Worm (Caenorhabditis elegans) whole organism, young adult: ENCODE results near the gene ZK105.6.

Source experiments
- C17E4.6 ChIP-seq: fragments of 200-800 bp; sonication (Bioruptor generic); IDR thresholded peaks from 2 replicates; pipeline ENCODE4 v1.3.6; 2022; ENCODE audit warnings: missing genetic modification reagents, missing genetic modification characterization, missing compliant biosample characterization
- D2030.7 ChIP-seq: fragments of 200-800 bp; sonication (Bioruptor generic); IDR thresholded peaks from 2 replicates; pipeline ENCODE4 v1.3.6; 2022; ENCODE audit warnings: missing genetic modification reagents, missing genetic modification characterization, missing compliant biosample characterization
- F10E7.11 ChIP-seq: sonication (generic microtip); optimal IDR thresholded peaks from 2 replicates; lab custom pipeline; 2017; ENCODE audit warnings: mild to moderate bottlenecking, missing genetic modification characterization, moderate library complexity, missing compliant biosample characterization
- K12H6.12 ChIP-seq: fragments of 200-800 bp; sonication (Bioruptor generic); optimal IDR thresholded peaks from 2 replicates; lab custom pipeline; 2018; ENCODE audit warnings: mild to moderate bottlenecking, missing genetic modification characterization, missing compliant biosample characterization
- T07F8.4 ChIP-seq: sonication (generic microtip); optimal IDR thresholded peaks from 2 replicates; lab custom pipeline; 2016; ENCODE audit warnings: mild to moderate bottlenecking, missing genetic modification characterization, moderate library complexity, missing compliant biosample characterization
- Y53G8AR.9 ChIP-seq: fragments of 200-800 bp; sonication (Bioruptor generic); conservative IDR thresholded peaks from 2 replicates; pipeline ENCODE4 v1.3.6; 2022; ENCODE audit warnings: missing genetic modification reagents, missing genetic modification characterization, missing compliant biosample characterization
- atf-7 ChIP-seq: sonication (generic microtip); optimal IDR thresholded peaks from 2 replicates; lab custom pipeline; 2017; ENCODE audit warnings: mild to moderate bottlenecking, missing genetic modification characterization, missing compliant biosample characterization
- attf-5 ChIP-seq: fragments of 200-800 bp; sonication (Bioruptor generic); optimal IDR thresholded peaks from 2 replicates; lab custom pipeline; 2018; ENCODE audit warnings: mild to moderate bottlenecking, missing genetic modification characterization, missing compliant biosample characterization
- ccch-3 ChIP-seq: fragments of 200-800 bp; sonication (Bioruptor generic); optimal IDR thresholded peaks from 2 replicates; lab custom pipeline; 2018; ENCODE audit warnings: mild to moderate bottlenecking, missing genetic modification characterization, missing compliant biosample characterization
- cebp-1 ChIP-seq, 2 experiments: fragments of 200-800 bp in 1 of 2; sonication (Bioruptor generic) in 1 of 2; sonication (generic microtip) in 1 of 2; IDR thresholded peaks in 1 of 2; optimal IDR thresholded peaks in 1 of 2; 2 replicates each; pipeline versions ENCODE4 v1.3.6 to Lab custom; 2017 to 2022; ENCODE audit warnings: missing compliant biosample characterization in 2 of 2, missing genetic modification characterization in 2 of 2, mild to moderate bottlenecking in 1 of 2, missing genetic modification reagents in 1 of 2, moderate library complexity in 1 of 2
- ceh-91 ChIP-seq: fragments of 200-800 bp; sonication (Bioruptor generic); IDR thresholded peaks from 2 replicates; pipeline ENCODE4 v1.3.6; 2022; ENCODE audit warnings: missing genetic modification reagents, missing genetic modification characterization, missing compliant biosample characterization
- chd-7 ChIP-seq: sonication (generic microtip); optimal IDR thresholded peaks from 2 replicates; lab custom pipeline; 2016; ENCODE audit warnings: mild to moderate bottlenecking, missing genetic modification characterization, moderate library complexity, missing compliant biosample characterization
- die-1 ChIP-seq: sonication (generic microtip); optimal IDR thresholded peaks from 2 replicates; lab custom pipeline; 2016; ENCODE audit warnings: missing genotype, mild to moderate bottlenecking, missing genetic modification characterization, missing compliant biosample characterization
- egl-44 ChIP-seq: fragments of 200-800 bp; sonication (Bioruptor generic); IDR thresholded peaks from 2 replicates; pipeline ENCODE4 v1.3.6; 2022; ENCODE audit warnings: missing genetic modification reagents, missing genetic modification characterization, missing compliant biosample characterization
- egrh-3 ChIP-seq: fragments of 200-800 bp; sonication (Bioruptor generic); IDR thresholded peaks from 2 replicates; pipeline ENCODE4 v1.3.6; 2022; ENCODE audit warnings: missing genetic modification reagents, missing genetic modification characterization, missing compliant biosample characterization
- ekl-4 ChIP-seq: fragments of 200-800 bp; sonication (Bioruptor generic); IDR thresholded peaks from 2 replicates; pipeline ENCODE4 v1.3.6; 2022; ENCODE audit warnings: missing genetic modification reagents, missing genetic modification characterization, missing compliant biosample characterization
- fkh-3 ChIP-seq: sonication (generic microtip); optimal IDR thresholded peaks from 2 replicates; lab custom pipeline; 2016; ENCODE audit warnings: mild to moderate bottlenecking, missing genetic modification characterization, missing compliant biosample characterization
- him-1 ChIP-seq: sonication (generic microtip); optimal IDR thresholded peaks from 2 replicates; lab custom pipeline; 2016; ENCODE audit warnings: missing genotype, missing genetic modification reagents, missing genetic modification characterization, missing compliant biosample characterization
- let-526 ChIP-seq: fragments of 200-800 bp; sonication (Bioruptor generic); IDR thresholded peaks from 2 replicates; pipeline ENCODE4 v1.3.6; 2022; ENCODE audit warnings: missing genetic modification reagents, missing genetic modification characterization, missing compliant biosample characterization
- let-607 ChIP-seq, 2 experiments: fragments of 200-800 bp in 1 of 2; sonication (Bioruptor generic) in 1 of 2; sonication (generic microtip) in 1 of 2; optimal IDR thresholded peaks; 2 replicates each; lab custom pipeline; 2016 to 2018; ENCODE audit warnings: mild to moderate bottlenecking in 2 of 2, missing compliant biosample characterization in 2 of 2, missing genetic modification characterization in 2 of 2, moderate library complexity in 2 of 2, missing genotype in 1 of 2
- lin-54 ChIP-seq: fragments of 200-800 bp; sonication (Bioruptor generic); optimal IDR thresholded peaks from 2 replicates; lab custom pipeline; 2018; ENCODE audit warnings: mild to moderate bottlenecking, missing genetic modification characterization, missing compliant biosample characterization
- madf-3 ChIP-seq: fragments of 200-800 bp; sonication (Bioruptor generic); IDR thresholded peaks from 2 replicates; pipeline ENCODE4 v1.3.6; 2022; ENCODE audit warnings: missing genetic modification reagents, missing genetic modification characterization, missing compliant biosample characterization
- madf-6 ChIP-seq: fragments of 200-800 bp; sonication (Bioruptor generic); IDR thresholded peaks from 2 replicates; pipeline ENCODE4 v1.3.6; 2022; ENCODE audit warnings: missing genetic modification reagents, missing genetic modification characterization, missing compliant biosample characterization
- madf-8 ChIP-seq: fragments of 200-800 bp; sonication (Bioruptor generic); conservative IDR thresholded peaks from 2 replicates; pipeline ENCODE4 v1.3.6; 2022; ENCODE audit warnings: missing genetic modification reagents, missing genetic modification characterization, missing compliant biosample characterization
- nfya-1 ChIP-seq: sonication (generic microtip); optimal IDR thresholded peaks from 2 replicates; lab custom pipeline; 2017; ENCODE audit warnings: antibody characterized with exemption, missing compliant biosample characterization, missing genetic modification characterization, borderline replicate concordance; ENCODE audit not compliant: insufficient read depth
- nfya-2 ChIP-seq: fragments of 200-800 bp; sonication (Bioruptor generic); IDR thresholded peaks from 2 replicates; pipeline ENCODE4 v1.3.6; 2022; ENCODE audit warnings: missing genetic modification reagents, missing genetic modification characterization, missing compliant biosample characterization
- nhr-120 ChIP-seq: fragments of 200-800 bp; sonication (Bioruptor generic); IDR thresholded peaks from 2 replicates; pipeline ENCODE4 v1.3.6; 2022; ENCODE audit warnings: missing genetic modification characterization, missing compliant biosample characterization
- nhr-179 ChIP-seq: sonication (generic microtip); optimal IDR thresholded peaks from 2 replicates; lab custom pipeline; 2016; ENCODE audit warnings: mild to moderate bottlenecking, missing genetic modification characterization, missing compliant biosample characterization
- nhr-80 ChIP-seq: sonication (generic microtip); optimal IDR thresholded peaks from 2 replicates; lab custom pipeline; 2016; ENCODE audit warnings: missing genetic modification characterization, missing compliant biosample characterization
- repo-1 ChIP-seq: sonication (generic microtip); optimal IDR thresholded peaks from 2 replicates; lab custom pipeline; 2017; ENCODE audit warnings: mild to moderate bottlenecking, missing genetic modification characterization, missing compliant biosample characterization
- rpc-1 ChIP-seq, 2 experiments: fragments of 150-350 bp in 1 of 2; sonication (generic microtip) in 1 of 2; optimal IDR thresholded peaks; 2 replicates each; lab custom pipeline; 2014 to 2018; ENCODE audit warnings: missing biosample characterization in 1 of 2, missing genetic modification characterization in 1 of 2, missing genetic modification reagents in 1 of 2, missing genotype in 1 of 2
- sdz-38 ChIP-seq: sonication (generic microtip); optimal IDR thresholded peaks from 2 replicates; lab custom pipeline; 2016; ENCODE audit warnings: missing genotype, missing genetic modification characterization, missing compliant biosample characterization
- sea-2 ChIP-seq: fragments of 200-800 bp; sonication (Bioruptor generic); IDR thresholded peaks from 2 replicates; pipeline ENCODE4 v1.3.6; 2022; ENCODE audit warnings: missing genetic modification characterization, missing compliant biosample characterization
- snpc-1.3 ChIP-seq: sonication (generic microtip); optimal IDR thresholded peaks from 2 replicates; lab custom pipeline; 2017; ENCODE audit warnings: missing genetic modification characterization, mild to moderate bottlenecking, missing compliant biosample characterization, antibody characterized with exemption, moderate library complexity, missing genotype, missing genetic modification reagents; ENCODE audit not compliant: insufficient read depth
- snpc-3.4 ChIP-seq: sonication (generic microtip); optimal IDR thresholded peaks from 2 replicates; lab custom pipeline; 2017; ENCODE audit warnings: missing genetic modification characterization, mild to moderate bottlenecking, missing compliant biosample characterization, antibody characterized with exemption, moderate library complexity, missing genotype, missing genetic modification reagents
- tbx-9 ChIP-seq: sonication (generic microtip); optimal IDR thresholded peaks from 2 replicates; lab custom pipeline; 2016; ENCODE audit warnings: borderline replicate concordance, missing genetic modification characterization, inconsistent platforms, missing compliant biosample characterization
- tlf-1 ChIP-seq: fragments of 200-800 bp; sonication (Bioruptor generic); optimal IDR thresholded peaks from 2 replicates; lab custom pipeline; 2018; ENCODE audit warnings: mild to moderate bottlenecking, missing genetic modification characterization, missing compliant biosample characterization
- xnd-1 ChIP-seq: sonication (generic microtip); optimal IDR thresholded peaks from 2 replicates; lab custom pipeline; 2016; ENCODE audit warnings: missing genotype, missing genetic modification reagents, missing genetic modification characterization, missing compliant biosample characterization
- zfh-2 ChIP-seq: fragments of 200-800 bp; sonication (Bioruptor generic); conservative IDR thresholded peaks from 2 replicates; pipeline ENCODE4 v1.3.6; 2022; ENCODE audit warnings: missing genetic modification reagents, missing genetic modification characterization, missing compliant biosample characterization
- ztf-18 ChIP-seq: sonication (generic microtip); optimal IDR thresholded peaks from 2 replicates; lab custom pipeline; 2016; ENCODE audit warnings: missing genotype, mild to moderate bottlenecking, missing genetic modification characterization, missing compliant biosample characterization
- ztf-26 ChIP-seq: sonication (generic microtip); optimal IDR thresholded peaks from 2 replicates; lab custom pipeline; 2017; ENCODE audit warnings: missing genetic modification characterization, missing compliant biosample characterization
- ztf-28 ChIP-seq: fragments of 200-800 bp; sonication (Bioruptor generic); IDR thresholded peaks from 2 replicates; pipeline ENCODE4 v1.3.6; 2022; ENCODE audit warnings: missing genetic modification reagents, missing genetic modification characterization, missing compliant biosample characterization

The ZK105.6 gene

DNA sequence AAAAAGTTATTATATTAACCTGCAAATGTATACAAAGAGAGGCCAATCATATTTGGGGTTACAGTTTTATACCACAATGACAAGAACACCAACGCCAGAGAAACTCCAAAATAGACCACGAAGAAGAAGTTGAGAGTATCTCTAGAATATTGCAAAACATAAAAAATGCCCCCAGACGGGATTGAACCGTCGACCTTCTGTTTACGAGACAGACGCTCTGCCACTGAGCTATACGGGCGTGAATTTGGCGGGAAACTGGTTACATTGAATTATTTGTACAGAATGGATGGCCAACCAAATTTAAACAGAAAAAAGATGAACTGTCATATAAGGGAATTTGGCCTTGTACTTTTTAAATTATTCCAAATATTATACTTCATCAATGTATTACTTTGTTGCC, 6.6 kb upstream of the ZK105.6 start (continued):
- peak; percentile 44; the same call in 1 of the 2 replicates for TF ChIP-seq madf-6
- no peak for TF ChIP-seq ceh-91 (GFP tag; lab: Robert Waterston, UW)
- TF ChIP-seq rpc-1 (optimal IDR thresholded peaks at IDR 0.05; lab: Kevin White, UChicago), result peak; percentile 54
- peak; percentile 74 for TF ChIP-seq rpc-1 (tag; optimal IDR thresholded peaks at IDR 0.05; lab: Kevin White, UChicago)
- no peak for TF ChIP-seq ztf-18
- TF ChIP-seq sea-2 (GFP tag; lab: Robert Waterston, UW), result no peak
- TF ChIP-seq Y53G8AR.9, result no peak
- TF ChIP-seq nhr-179 (tag; lab: Kevin White, UChicago), result no peak
- TF ChIP-seq ccch-3 (GFP tag; lab: Kevin White, UChicago), result no peak
- peak; percentile 32 for TF ChIP-seq chd-7 (tag; lab: Kevin White, UChicago)
- TF ChIP-seq let-607 (tag; optimal IDR thresholded peaks at IDR 0.05; lab: Kevin White, UChicago), result no peak
- no peak for TF ChIP-seq madf-3 (GFP tag; lab: Robert Waterston, UW)
- TF ChIP-seq let-526, result no peak
- TF ChIP-seq nfya-1 (tag; lab: Kevin White, UChicago), result no peak
- TF ChIP-seq lin-54, result peak; percentile 29

DNA sequence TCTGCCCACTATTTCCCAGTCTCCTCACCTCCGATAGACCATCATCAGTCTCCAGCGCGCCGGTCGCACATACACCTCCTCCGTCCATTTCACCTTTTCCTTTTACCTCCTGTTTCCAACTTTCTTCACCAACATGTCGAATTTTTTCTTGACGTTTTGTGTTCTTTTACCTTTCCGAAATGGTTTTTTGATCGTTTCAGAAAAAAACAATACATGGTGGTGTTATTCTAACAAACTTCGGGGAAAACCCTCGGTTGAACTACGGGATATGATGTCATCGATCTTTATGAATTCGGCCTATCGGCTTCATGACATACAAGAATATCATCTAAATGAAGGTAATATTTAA, 4.8 kb upstream of the ZK105.6 start, which contains the start of gene Y97E10C.1:
Gene Y97E10C.1, plus strand, starts transcription at position 201 of the 349 bp plus-strand sequence.
- TF ChIP-seq cebp-1 (GFP tag; IDR thresholded peaks at IDR 0.05; lab: Robert Waterston, UW) (no peak), cebp-1 (tag; optimal IDR thresholded peaks at IDR 0.05; lab: Kevin White, UChicago) (no peak), D2030.7 (GFP tag; lab: Robert Waterston, UW) (no peak), atf-7 (tag; lab: Kevin White, UChicago) (no peak)

DNA sequence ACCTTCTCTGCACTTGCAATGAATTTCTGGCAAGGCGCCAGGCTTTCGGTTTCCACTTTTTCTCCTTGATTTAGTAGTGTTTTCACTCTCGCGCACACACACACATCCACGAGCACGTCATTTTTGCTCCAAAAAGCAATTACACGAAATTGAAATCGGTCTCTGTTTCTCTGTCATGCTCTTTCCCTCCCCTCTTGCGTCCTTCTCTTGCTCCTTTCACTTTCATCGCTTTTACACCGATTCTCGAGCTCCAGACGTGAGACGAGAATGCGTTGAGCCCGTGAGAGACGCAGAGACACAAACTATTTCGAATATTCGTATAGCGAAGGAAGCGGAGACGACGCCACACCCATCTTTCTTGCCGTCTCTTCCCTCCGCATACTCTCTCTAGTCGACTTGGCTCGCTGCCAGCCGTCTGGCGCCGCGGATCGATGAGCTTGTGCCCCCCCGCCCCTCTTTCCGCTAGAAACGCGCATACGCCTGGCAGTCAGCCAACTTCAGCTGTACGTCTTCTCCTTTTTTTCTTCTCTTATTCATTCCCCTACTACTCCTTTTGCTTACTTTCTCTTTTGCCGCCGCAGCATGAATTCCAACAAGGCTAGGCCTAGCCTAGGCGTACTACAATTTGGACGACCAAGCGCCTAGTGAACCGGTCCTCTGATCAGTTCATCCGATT, 4.3 kb upstream of the ZK105.6 start:
- TF ChIP-seq nhr-120, result no peak
- TF ChIP-seq snpc-3.4 (tag; lab: Kevin White, UChicago), result no peak
- TF ChIP-seq D2030.7 (GFP tag; lab: Robert Waterston, UW), result no peak
- TF ChIP-seq atf-7 (tag; lab: Kevin White, UChicago), result peak; percentile 81
- TF ChIP-seq madf-8 (GFP tag; lab: Robert Waterston, UW), result no peak
- TF ChIP-seq K12H6.12 (tag; lab: Kevin White, UChicago), result peak; percentile 94
- TF ChIP-seq attf-5 (GFP tag; lab: Kevin White, UChicago), result peak; percentile 53
- no peak for TF ChIP-seq egl-44 (GFP tag; lab: Robert Waterston, UW)
- TF ChIP-seq tlf-1 (GFP tag; lab: Kevin White, UChicago), result no peak
- no peak for TF ChIP-seq ztf-28 (GFP tag; lab: Robert Waterston, UW)
- peak; percentile 99 for TF ChIP-seq zfh-2 (GFP tag; lab: Robert Waterston, UW)
- no peak for TF ChIP-seq F10E7.11 (tag; lab: Kevin White, UChicago)
- no peak for TF ChIP-seq xnd-1 (tag; lab: Kevin White, UChicago)
- peak; percentile 24 for TF ChIP-seq die-1 (tag; lab: Kevin White, UChicago)
- TF ChIP-seq C17E4.6 (GFP tag; lab: Robert Waterston, UW), result no peak
- no peak for TF ChIP-seq him-1
- TF ChIP-seq egrh-3 (GFP tag; lab: Robert Waterston, UW), result peak; percentile 78; the same call in 1 of the 2 replicates
- no peak for TF ChIP-seq lin-54
- no peak for TF ChIP-seq nfya-1 (tag; lab: Kevin White, UChicago)
- TF ChIP-seq nhr-80, result peak; percentile 63
- no peak for TF ChIP-seq ztf-26 (tag; lab: Kevin White, UChicago)
- TF ChIP-seq ekl-4 (GFP tag; lab: Robert Waterston, UW), result no peak
- no peak for TF ChIP-seq tbx-9 (tag; lab: Kevin White, UChicago)
- TF ChIP-seq ztf-18, result no peak
- no peak for TF ChIP-seq snpc-1.3 (tag; lab: Kevin White, UChicago)
- TF ChIP-seq sdz-38, result no peak
- no peak for TF ChIP-seq fkh-3 (tag; lab: Kevin White, UChicago)
- TF ChIP-seq nfya-2 (GFP tag; lab: Robert Waterston, UW), result no peak
- TF ChIP-seq rpc-1 (optimal IDR thresholded peaks at IDR 0.05; lab: Kevin White, UChicago), result no peak
- no peak for TF ChIP-seq rpc-1 (tag; optimal IDR thresholded peaks at IDR 0.05; lab: Kevin White, UChicago)
- no peak for TF ChIP-seq nhr-179 (tag; lab: Kevin White, UChicago)
- no peak for TF ChIP-seq repo-1 (tag; lab: Kevin White, UChicago)
- TF ChIP-seq madf-6, result no peak
- TF ChIP-seq T07F8.4, result no peak
